Worm (Caenorhabditis elegans) whole organism, late embryonic: ENCODE data around the gene cee-1.

Experiments
- C08G9.2 ChIP-seq: sonication (generic microtip); optimal IDR thresholded peaks from 2 replicates; lab custom pipeline; 2016; ENCODE audit warnings: mild to moderate bottlenecking, missing genetic modification characterization, moderate library complexity, missing compliant biosample characterization
- C38D4.7 ChIP-seq: fragments of 200-800 bp; sonication (Bioruptor generic); optimal IDR thresholded peaks from 2 replicates; lab custom pipeline; 2018; ENCODE audit warnings: mild to moderate bottlenecking, missing genetic modification characterization, moderate library complexity, missing compliant biosample characterization
- F13H6.1 ChIP-seq: sonication (generic microtip); optimal IDR thresholded peaks from 2 replicates; lab custom pipeline; 2016; ENCODE audit warnings: missing genetic modification characterization, missing compliant biosample characterization
- K09A11.1 ChIP-seq: sonication (generic microtip); optimal IDR thresholded peaks from 2 replicates; lab custom pipeline; 2017; ENCODE audit warnings: antibody characterized with exemption, mild to moderate bottlenecking, missing genetic modification characterization, missing compliant biosample characterization; ENCODE audit not compliant: insufficient read depth
- ceh-14 ChIP-seq: sonication (generic microtip); optimal IDR thresholded peaks from 2 replicates; lab custom pipeline; 2016; ENCODE audit warnings: missing genotype, missing genetic modification characterization, missing compliant biosample characterization
- ceh-18 ChIP-seq: sonication (generic microtip); optimal IDR thresholded peaks from 2 replicates; lab custom pipeline; 2016; ENCODE audit warnings: missing genetic modification characterization, missing compliant biosample characterization
- ceh-19 ChIP-seq: fragments of 200-800 bp; sonication (Bioruptor generic); optimal IDR thresholded peaks from 2 replicates; lab custom pipeline; 2018; ENCODE audit warnings: mild to moderate bottlenecking, missing genetic modification characterization, missing compliant biosample characterization
- ceh-2 ChIP-seq: sonication (generic microtip); optimal IDR thresholded peaks from 2 replicates; lab custom pipeline; 2016; ENCODE audit warnings: missing genotype, missing genetic modification characterization, missing compliant biosample characterization
- ceh-22 ChIP-seq: sonication (generic microtip); optimal IDR thresholded peaks from 2 replicates; lab custom pipeline; 2017; ENCODE audit warnings: missing biosample characterization, missing genetic modification characterization
- ceh-24 ChIP-seq: sonication (generic microtip); optimal IDR thresholded peaks from 2 replicates; lab custom pipeline; 2016; ENCODE audit warnings: mild to moderate bottlenecking, missing genetic modification characterization, missing compliant biosample characterization
- ceh-31 ChIP-seq: sonication (generic microtip); optimal IDR thresholded peaks from 2 replicates; lab custom pipeline; 2016; ENCODE audit warnings: missing genetic modification characterization, missing compliant biosample characterization
- ceh-9 ChIP-seq: sonication (generic microtip); optimal IDR thresholded peaks from 2 replicates; lab custom pipeline; 2016; ENCODE audit warnings: mild to moderate bottlenecking, missing genetic modification characterization, inconsistent platforms, missing compliant biosample characterization
- che-1 ChIP-seq: sonication (generic microtip); optimal IDR thresholded peaks from 2 replicates; lab custom pipeline; 2016; ENCODE audit warnings: mild to moderate bottlenecking, missing genetic modification characterization, missing compliant biosample characterization
- dmd-4 ChIP-seq: sonication (generic microtip); optimal IDR thresholded peaks from 2 replicates; lab custom pipeline; 2016; ENCODE audit warnings: borderline replicate concordance, missing genetic modification characterization, missing compliant biosample characterization
- dve-1 ChIP-seq: sonication (generic microtip); optimal IDR thresholded peaks from 2 replicates; lab custom pipeline; 2017; ENCODE audit warnings: antibody characterized with exemption, mild to moderate bottlenecking, missing genetic modification characterization, missing compliant biosample characterization
- ets-4 ChIP-seq: sonication (generic microtip); optimal IDR thresholded peaks from 2 replicates; lab custom pipeline; 2016; ENCODE audit warnings: missing genetic modification characterization, missing compliant biosample characterization
- eyg-1 ChIP-seq: sonication (generic microtip); optimal IDR thresholded peaks from 2 replicates; lab custom pipeline; 2016; ENCODE audit warnings: missing genotype, missing genetic modification characterization, missing compliant biosample characterization
- fax-1 ChIP-seq: sonication (generic microtip); optimal IDR thresholded peaks from 2 replicates; lab custom pipeline; 2016; ENCODE audit warnings: missing genotype, missing genetic modification characterization, missing compliant biosample characterization
- fkh-10 ChIP-seq: fragments of 150-350 bp; optimal IDR thresholded peaks from 2 replicates; lab custom pipeline; 2014; ENCODE audit warnings: missing biosample characterization, missing genetic modification reagents, missing genetic modification characterization
- hlh-30 ChIP-seq: sonication (generic microtip); optimal IDR thresholded peaks from 2 replicates; lab custom pipeline; 2017; ENCODE audit warnings: antibody characterized with exemption, missing genetic modification characterization, missing compliant biosample characterization; ENCODE audit not compliant: insufficient read depth
- hlh-8 ChIP-seq: sonication (generic microtip); optimal IDR thresholded peaks from 2 replicates; lab custom pipeline; 2016; ENCODE audit warnings: missing genotype, missing genetic modification characterization, missing compliant biosample characterization
- lim-6 ChIP-seq: sonication (generic microtip); optimal IDR thresholded peaks from 2 replicates; lab custom pipeline; 2016; ENCODE audit warnings: missing genetic modification characterization, missing compliant biosample characterization
- mec-3 ChIP-seq: sonication (generic microtip); optimal IDR thresholded peaks from 2 replicates; lab custom pipeline; 2016; ENCODE audit warnings: borderline replicate concordance, missing genetic modification characterization, missing compliant biosample characterization
- nfya-1 ChIP-seq: sonication (generic microtip); optimal IDR thresholded peaks from 2 replicates; lab custom pipeline; 2017; ENCODE audit warnings: missing genetic modification characterization, mild to moderate bottlenecking, missing compliant biosample characterization, antibody characterized with exemption, moderate library complexity
- npax-4 ChIP-seq: sonication (generic microtip); optimal IDR thresholded peaks from 2 replicates; lab custom pipeline; 2016; ENCODE audit warnings: missing genetic modification characterization, missing compliant biosample characterization
- odd-2 ChIP-seq: sonication (generic microtip); optimal IDR thresholded peaks from 2 replicates; lab custom pipeline; 2017; ENCODE audit warnings: antibody characterized with exemption, mild to moderate bottlenecking, missing genetic modification characterization, missing compliant biosample characterization
- pag-3 ChIP-seq: sonication (generic microtip); optimal IDR thresholded peaks from 2 replicates; lab custom pipeline; 2016; ENCODE audit warnings: missing compliant biosample characterization, missing genetic modification characterization, borderline replicate concordance
- pax-1 ChIP-seq: fragments of 150-350 bp; optimal IDR thresholded peaks from 2 replicates; lab custom pipeline; 2014; ENCODE audit warnings: missing biosample characterization, missing genetic modification characterization
- ref-2 ChIP-seq: sonication (generic microtip); optimal IDR thresholded peaks from 2 replicates; lab custom pipeline; 2016; ENCODE audit warnings: missing genetic modification characterization, missing compliant biosample characterization
- rnt-1 ChIP-seq: sonication (generic microtip); optimal IDR thresholded peaks from 2 replicates; lab custom pipeline; 2016; ENCODE audit warnings: missing genetic modification characterization, missing compliant biosample characterization
- sdc-2 ChIP-seq: sonication (generic microtip); optimal IDR thresholded peaks from 2 replicates; lab custom pipeline; 2016; ENCODE audit warnings: missing genotype, missing genetic modification characterization, missing compliant biosample characterization
- sox-2 ChIP-seq: fragments of 200-800 bp; sonication (Bioruptor generic); IDR thresholded peaks from 2 replicates; pipeline ENCODE4 v1.3.6; 2022; ENCODE audit warnings: missing genetic modification reagents, missing genetic modification characterization, missing compliant biosample characterization
- sox-4 ChIP-seq: sonication (generic microtip); optimal IDR thresholded peaks from 2 replicates; lab custom pipeline; 2017; ENCODE audit warnings: mild to moderate bottlenecking, missing genetic modification characterization, inconsistent platforms, missing compliant biosample characterization
- syd-9 ChIP-seq: sonication (generic microtip); optimal IDR thresholded peaks from 2 replicates; lab custom pipeline; 2016; ENCODE audit warnings: mild to moderate bottlenecking, missing genetic modification characterization, moderate library complexity, missing compliant biosample characterization
- tbx-2 ChIP-seq: sonication (generic microtip); optimal IDR thresholded peaks from 2 replicates; lab custom pipeline; 2016; ENCODE audit warnings: missing genetic modification characterization, missing compliant biosample characterization
- tbx-7 ChIP-seq: sonication (generic microtip); optimal IDR thresholded peaks from 2 replicates; lab custom pipeline; 2016; ENCODE audit warnings: missing genotype, missing genetic modification characterization, missing compliant biosample characterization
- unc-55 ChIP-seq: sonication (generic microtip); optimal IDR thresholded peaks from 2 replicates; lab custom pipeline; 2017; ENCODE audit warnings: missing biosample characterization, missing genetic modification reagents, missing genetic modification characterization
- zip-5 ChIP-seq: sonication (generic microtip); optimal IDR thresholded peaks from 2 replicates; lab custom pipeline; 2016; ENCODE audit warnings: missing genetic modification characterization, missing compliant biosample characterization
- ztf-16 ChIP-seq: sonication (generic microtip); optimal IDR thresholded peaks from 2 replicates; lab custom pipeline; 2017; ENCODE audit warnings: missing genetic modification characterization, missing compliant biosample characterization

The cee-1 gene

ce11 chrIII:4912317-4912716 is at the start of gene cee-1, which contains the start of gene F26F4.9:
Gene cee-1 (plus strand): TSS chrIII:4912699.
Gene F26F4.9 (minus strand): TSS chrIII:4912521.
- TF ChIP-seq lim-6 (tag; lab: Kevin White, UChicago) (peak; percentile 39), syd-9 (tag; lab: Kevin White, UChicago) (no peak), pag-3 (tag; lab: Kevin White, UChicago) (no peak), sdc-2 (tag; lab: Kevin White, UChicago) (no peak), pax-1 (tag; lab: Kevin White, UChicago) (no peak), zip-5 (tag; lab: Kevin White, UChicago) (peak; percentile 52), C08G9.2 (tag; lab: Kevin White, UChicago) (peak; percentile 85), sox-2 (no peak), npax-4 (tag; lab: Kevin White, UChicago) (no peak), mec-3 (tag; lab: Kevin White, UChicago) (no peak), tbx-2 (no peak), C38D4.7 (GFP tag; lab: Kevin White, UChicago) (no peak), ztf-16 (tag; lab: Kevin White, UChicago) (peak; percentile 13), ceh-24 (no peak), ceh-9 (tag; lab: Kevin White, UChicago) (no peak), ceh-2 (tag; lab: Kevin White, UChicago) (peak; percentile 71), dmd-4 (tag; lab: Kevin White, UChicago) (no peak), ref-2 (tag; lab: Kevin White, UChicago) (peak; percentile 25), unc-55 (GFP tag; lab: Kevin White, UChicago) (peak; percentile 30), rnt-1 (tag; lab: Kevin White, UChicago) (peak; percentile 7), hlh-30 (tag; lab: Kevin White, UChicago) (no peak), fax-1 (tag; lab: Kevin White, UChicago) (peak; percentile 2), ceh-18 (tag; lab: Kevin White, UChicago) (peak; percentile 38), F13H6.1 (tag; lab: Kevin White, UChicago) (no peak), K09A11.1 (tag; lab: Kevin White, UChicago) (no peak), hlh-8 (tag; lab: Kevin White, UChicago) (peak; percentile 72), eyg-1 (tag; lab: Kevin White, UChicago) (no peak), ceh-14 (no peak), ets-4 (tag; lab: Kevin White, UChicago) (peak; percentile 75), ceh-19 (GFP tag; lab: Kevin White, UChicago) (no peak), odd-2 (no peak), tbx-7 (peak; percentile 71), dve-1 (tag; lab: Kevin White, UChicago) (no peak), fkh-10 (no peak), ceh-22 (tag; lab: Kevin White, UChicago) (no peak), ceh-31 (tag; lab: Kevin White, UChicago) (peak; percentile 85)

DNA sequence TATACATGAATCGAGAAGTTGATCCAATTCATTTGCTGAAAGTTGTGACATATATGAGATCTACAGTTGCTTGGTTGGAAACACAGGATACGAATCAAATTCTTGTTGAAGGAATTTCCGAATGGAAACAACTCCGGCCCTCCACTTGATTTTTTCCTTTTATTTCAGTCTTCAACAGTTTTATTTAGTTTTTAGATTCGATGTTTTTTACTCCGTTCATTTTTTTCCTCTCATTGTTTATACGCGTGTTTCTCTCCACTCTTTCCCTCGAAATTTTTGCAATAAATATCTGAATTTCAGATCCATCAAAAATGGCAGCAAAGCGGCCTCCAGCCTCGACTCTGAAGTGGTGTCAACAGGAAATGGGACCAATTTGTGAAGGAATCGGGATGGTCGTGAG is 49.4 kb upstream of the cee-1 start, which contains the start of gene coq-8:
Gene coq-8 (plus strand): TSS at position 301 of the 400 bp plus-strand sequence.
- no peak for TF ChIP-seq dmd-4 (tag; lab: Kevin White, UChicago)
- TF ChIP-seq che-1, result no peak
- no peak for TF ChIP-seq ztf-16 (tag; lab: Kevin White, UChicago)
- TF ChIP-seq eyg-1 (tag; lab: Kevin White, UChicago), result no peak
- no peak for TF ChIP-seq nfya-1

DNA sequence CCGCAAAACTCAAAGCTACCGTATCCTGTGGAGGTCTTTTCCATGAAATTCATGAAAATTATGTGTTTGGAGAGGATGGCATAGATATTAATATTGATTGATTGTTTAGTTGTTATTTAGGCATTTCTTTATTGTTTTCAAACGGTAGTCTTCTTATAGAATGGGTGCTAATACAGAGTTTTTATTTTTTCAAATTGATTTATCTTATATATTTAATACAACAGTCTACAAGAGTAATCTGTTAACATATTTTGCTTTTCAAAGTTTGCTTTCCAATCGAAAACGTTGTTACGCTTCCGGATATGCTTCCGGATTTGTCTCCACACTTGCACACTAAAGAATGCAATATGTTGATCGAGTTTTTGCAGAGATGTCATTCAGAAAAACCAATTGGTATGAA is 45.7 kb upstream of the cee-1 start, which contains the start of gene C35D10.17:
Gene C35D10.17 (plus strand): TSS at position 301 of the 400 bp plus-strand sequence.
- no peak for TF ChIP-seq pag-3 (tag; lab: Kevin White, UChicago)
- TF ChIP-seq dve-1 (tag; lab: Kevin White, UChicago), result no peak
- TF ChIP-seq F13H6.1 (tag; lab: Kevin White, UChicago), result no peak
- no peak for TF ChIP-seq sox-4
- no peak for TF ChIP-seq ceh-24
- TF ChIP-seq ceh-31 (tag; lab: Kevin White, UChicago), result no peak
- TF ChIP-seq, all 69 proteins: peak for 0
